Fruit fly (Drosophila melanogaster) Kc167 (cell line): ENCODE measurements around the gene lectin-21Ca.

Source experiments
- Myc ChIP-seq: fragments of >200 bp; optimal IDR thresholded peaks from 2 replicates; lab custom pipeline; 2017; ENCODE audit warnings: missing external identifiers
- Sin3A ChIP-seq: fragments of >200 bp; optimal IDR thresholded peaks from 2 replicates; lab custom pipeline; 2018; ENCODE audit warnings: missing external identifiers
- h ChIP-seq: fragments of >200 bp; optimal IDR thresholded peaks from 3 replicates; lab custom pipeline; 2018; ENCODE audit warnings: missing external identifiers
- insv ChIP-seq: fragments of >200 bp; optimal IDR thresholded peaks from 3 replicates; lab custom pipeline; 2018; ENCODE audit warnings: missing external identifiers
- psq ChIP-seq: fragments of >200 bp; optimal IDR thresholded peaks from 2 replicates; lab custom pipeline; 2017; ENCODE audit warnings: missing external identifiers
- ttk ChIP-seq: sonication (Bioruptor generic); optimal IDR thresholded peaks from 2 replicates; lab custom pipeline; 2017; ENCODE audit warnings: missing external identifiers

- TF ChIP-seq Myc (lab: Kevin White, UChicago) (no peak), Sin3A (lab: Kevin White, UChicago) (no peak), h (lab: Kevin White, UChicago) (no peak), ttk (lab: Kevin White, UChicago) (no peak), psq (lab: Kevin White, UChicago) (no peak), insv (lab: Kevin White, UChicago) (no peak)
These were observed 47.2 kb upstream of the lectin-21Ca start, which contains the start of gene Pph13 for dm6 chr2L:577186-577585.
